Fruit fly (Drosophila melanogaster): ENCODE measurements around the gene CG8419.

- TF ChIP-seq HLH106 (tag; optimal IDR thresholded peaks at IDR 0.05) (no peak), Hnf4 (GFP tag; optimal IDR thresholded peaks at IDR 0.05) (no peak), Abd-B (GFP tag; optimal IDR thresholded peaks at IDR 0.05) (no peak), fru (GFP tag; optimal IDR thresholded peaks at IDR 0.05) (no peak), foxo (GFP tag; optimal IDR thresholded peaks at IDR 0.05) (no peak)
Measured at dm6 chr2L:8205871-8206270, at the start of gene CG8419.

Data from whole organism, wandering third instar larva.